Worm (Caenorhabditis elegans) whole organism, early embryonic: ENCODE measurements around the gene B0334.20.

ENCODE experiments used
- B0310.2 ChIP-seq: sonication (generic microtip); optimal IDR thresholded peaks from 2 replicates; lab custom pipeline; 2016; ENCODE audit warnings: mild to moderate bottlenecking, missing genetic modification characterization, missing compliant biosample characterization
- aly-1 ChIP-seq: sonication (generic microtip); optimal IDR thresholded peaks from 2 replicates; lab custom pipeline; 2016; ENCODE audit warnings: missing genetic modification characterization, missing compliant biosample characterization
- ama-1 ChIP-seq: fragments of 150-350 bp; optimal IDR thresholded peaks from 2 replicates; lab custom pipeline; 2014
- ceh-13 ChIP-seq: fragments of 200-800 bp; sonication (Bioruptor generic); optimal IDR thresholded peaks from 2 replicates; lab custom pipeline; 2018; ENCODE audit warnings: mild to moderate bottlenecking, missing genetic modification characterization, missing compliant biosample characterization
- ceh-36 ChIP-seq: sonication (generic microtip); optimal IDR thresholded peaks from 2 replicates; lab custom pipeline; 2016; ENCODE audit warnings: missing genetic modification characterization, inconsistent platforms, missing compliant biosample characterization
- ets-7 ChIP-seq: sonication (generic microtip); optimal IDR thresholded peaks from 2 replicates; lab custom pipeline; 2016; ENCODE audit warnings: missing genotype, missing genetic modification characterization, missing compliant biosample characterization
- flt-1 ChIP-seq: fragments of 200-800 bp; sonication (Bioruptor generic); IDR thresholded peaks from 2 replicates; pipeline ENCODE4 v1.3.6; 2022; ENCODE audit warnings: missing genetic modification characterization, missing compliant biosample characterization
- hmbx-1 ChIP-seq: sonication (generic microtip); optimal IDR thresholded peaks from 2 replicates; lab custom pipeline; 2016; ENCODE audit warnings: mild to moderate bottlenecking, missing genetic modification characterization, missing compliant biosample characterization
- hmg-4 ChIP-seq: fragments of 200-800 bp; sonication (Bioruptor generic); optimal IDR thresholded peaks from 2 replicates; lab custom pipeline; 2018; ENCODE audit warnings: mild to moderate bottlenecking, missing genetic modification characterization, missing compliant biosample characterization
- hnd-1 ChIP-seq: sonication (generic microtip); optimal IDR thresholded peaks from 2 replicates; lab custom pipeline; 2016; ENCODE audit warnings: missing genetic modification characterization, missing compliant biosample characterization
- scrt-1 ChIP-seq: fragments of 200-800 bp; sonication (Bioruptor generic); IDR thresholded peaks from 2 replicates; pipeline ENCODE4 v1.3.6; 2022; ENCODE audit warnings: missing genetic modification characterization, missing compliant biosample characterization
- sea-1 ChIP-seq: fragments of 200-800 bp; sonication (Bioruptor generic); conservative IDR thresholded peaks from 2 replicates; pipeline ENCODE4 v1.3.6; 2022; ENCODE audit warnings: missing genetic modification characterization, missing compliant biosample characterization
- tbx-37 ChIP-seq: fragments of 200-800 bp; sonication (Bioruptor generic); conservative IDR thresholded peaks from 2 replicates; pipeline ENCODE4 v1.3.6; 2022; ENCODE audit warnings: missing genetic modification reagents, missing genetic modification characterization, missing compliant biosample characterization
- tra-4 ChIP-seq: sonication (generic microtip); optimal IDR thresholded peaks from 2 replicates; lab custom pipeline; 2017; ENCODE audit warnings: missing genetic modification characterization, missing compliant biosample characterization

DNA sequence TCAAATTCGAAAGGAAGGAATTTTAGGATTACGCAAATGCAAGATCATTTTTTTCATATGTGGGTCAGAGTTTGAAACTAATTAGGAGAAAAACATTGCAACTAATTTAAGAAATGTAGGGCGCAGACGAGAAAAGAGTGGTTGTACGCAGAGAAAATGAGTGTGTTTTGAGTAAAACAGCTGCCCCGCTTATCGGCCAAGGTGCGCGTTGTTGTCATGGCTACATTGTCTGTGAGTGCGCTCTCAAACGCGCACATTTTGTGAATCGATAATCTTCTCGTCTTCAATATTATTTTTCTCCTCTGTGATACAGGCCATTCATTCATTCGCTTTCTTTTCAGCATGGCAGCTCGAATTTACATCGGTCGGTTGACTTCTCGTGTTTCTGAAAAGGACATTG lies 46.6 kb downstream of the B0334.20 start:
- TF ChIP-seq tra-4 (tag; lab: Kevin White, UChicago) (no peak), hmbx-1 (tag; lab: Kevin White, UChicago) (no peak), ets-7 (tag; lab: Kevin White, UChicago) (no peak), scrt-1 (GFP tag; lab: Robert Waterston, UW) (no peak), ama-1 (lab: Kevin White, UChicago) (no peak), sea-1 (GFP tag; lab: Robert Waterston, UW) (no peak), B0310.2 (no peak), flt-1 (GFP tag; lab: Robert Waterston, UW) (no peak), hmg-4 (GFP tag; lab: Kevin White, UChicago) (no peak), ceh-36 (tag; lab: Kevin White, UChicago) (no peak), aly-1 (tag; lab: Kevin White, UChicago) (no peak), hnd-1 (tag; lab: Kevin White, UChicago) (no peak), ceh-13 (GFP tag; lab: Kevin White, UChicago) (no peak), tbx-37 (GFP tag; lab: Robert Waterston, UW) (no peak)
